Fruit fly (Drosophila melanogaster) whole organism, embryonic: Measurements from ENCODE around the gene CG34258.

ENCODE experiments used
- CG13894 ChIP-seq: fragments of 200-800 bp; sonication (Bioruptor generic); optimal IDR thresholded peaks from 3 replicates; lab custom pipeline; 2018; ENCODE audit warnings: missing biosample characterization, mild to moderate bottlenecking, missing genetic modification characterization, moderate library complexity
- Spps ChIP-seq: fragments of 200-800 bp; sonication (Bioruptor generic); optimal IDR thresholded peaks from 2 replicates; lab custom pipeline; 2018; ENCODE audit warnings: missing biosample characterization, mild to moderate bottlenecking, missing genetic modification characterization
- TFAM ChIP-seq: fragments of 200-800 bp; sonication (Bioruptor generic); optimal IDR thresholded peaks from 2 replicates; lab custom pipeline; 2017; ENCODE audit warnings: missing biosample characterization, missing genetic modification characterization, inconsistent platforms
- btn ChIP-seq: fragments of 200-800 bp; sonication (Bioruptor generic); optimal IDR thresholded peaks from 2 replicates; lab custom pipeline; 2016; ENCODE audit warnings: missing biosample characterization, missing genetic modification characterization

DNA sequence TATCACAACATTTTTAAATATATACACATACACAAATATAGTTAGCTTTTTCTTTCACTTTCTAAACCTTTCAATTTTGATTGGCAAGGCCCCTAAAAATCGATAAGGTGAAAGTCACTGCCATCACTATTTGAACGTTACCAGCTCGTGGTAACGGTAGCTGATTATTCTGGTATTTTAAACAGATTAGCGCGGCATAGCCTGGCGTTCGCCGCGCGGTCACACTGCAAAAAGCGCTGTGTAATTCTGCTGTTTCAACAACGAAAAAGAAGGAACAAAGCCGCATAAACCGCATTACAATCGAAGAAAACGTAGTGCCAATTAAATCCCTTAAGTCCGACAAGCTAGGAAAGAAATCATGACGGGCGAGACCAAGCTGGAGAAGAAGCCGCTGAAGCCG, 36.9 kb downstream of the CG34258 start, which contains the start of gene Rpn1:
- no peak for TF ChIP-seq Spps (tag; lab: Kevin White, UChicago)
- no peak for TF ChIP-seq btn (GFP tag; lab: Kevin White, UChicago)
- TF ChIP-seq TFAM (GFP tag; lab: Kevin White, UChicago): no peak
- no peak for TF ChIP-seq CG13894
